Fruit fly (Drosophila melanogaster) whole organism, embryonic: ENCODE measurements around the gene CG15362.

Source experiments
- Atf6 ChIP-seq: fragments of 200-800 bp; sonication (Bioruptor generic); IDR thresholded peaks from 2 replicates; pipeline ENCODE4 v1.3.6; 2022; ENCODE audit warnings: missing biosample characterization, missing genetic modification characterization
- B-H1 ChIP-seq: fragments of 200-800 bp; sonication (Bioruptor generic); IDR thresholded peaks from 3 replicates; pipeline ENCODE4 v1.3.6; 2022; ENCODE audit warnings: missing biosample characterization, missing genetic modification characterization
- CG10321 ChIP-seq: fragments of 200-800 bp; sonication (Bioruptor generic); IDR thresholded peaks from 2 replicates; pipeline ENCODE4 v1.3.6; 2022; ENCODE audit warnings: missing biosample characterization, missing genetic modification characterization
- CG13894 ChIP-seq: fragments of 200-800 bp; sonication (Bioruptor generic); optimal IDR thresholded peaks from 3 replicates; lab custom pipeline; 2018; ENCODE audit warnings: missing biosample characterization, mild to moderate bottlenecking, missing genetic modification characterization, moderate library complexity
- CG14050 ChIP-seq: fragments of 200-800 bp; sonication (Bioruptor generic); IDR thresholded peaks from 3 replicates; pipeline ENCODE4 v1.3.6; 2022; ENCODE audit warnings: missing biosample characterization, missing genetic modification characterization
- CG17186 ChIP-seq: fragments of 200-800 bp; sonication (Bioruptor generic); optimal IDR thresholded peaks from 3 replicates; lab custom pipeline; 2017; ENCODE audit warnings: missing biosample characterization, missing genetic modification reagents, missing genetic modification characterization
- CG34376 ChIP-seq: fragments of 200-800 bp; sonication (Bioruptor generic); optimal IDR thresholded peaks from 2 replicates; lab custom pipeline; 2018; ENCODE audit warnings: missing biosample characterization, mild to moderate bottlenecking, missing genetic modification characterization
- CG7372 ChIP-seq: fragments of 200-800 bp; sonication (Bioruptor generic); IDR thresholded peaks from 2 replicates; pipeline ENCODE4 v1.3.6; 2022; ENCODE audit warnings: missing biosample characterization, missing genetic modification characterization
- CG7928 ChIP-seq: fragments of 200-800 bp; sonication (Bioruptor generic); optimal IDR thresholded peaks from 2 replicates; lab custom pipeline; 2017; ENCODE audit warnings: missing biosample characterization, mild to moderate bottlenecking, missing genetic modification characterization
- CG8359 ChIP-seq: fragments of 200-800 bp; sonication (Bioruptor generic); optimal IDR thresholded peaks from 2 replicates; lab custom pipeline; 2017; ENCODE audit warnings: missing biosample characterization, mild to moderate bottlenecking, missing genetic modification characterization, borderline replicate concordance
- CG9609 ChIP-seq: fragments of 200-800 bp; sonication (Bioruptor generic); optimal IDR thresholded peaks from 3 replicates; lab custom pipeline; 2016; ENCODE audit warnings: missing biosample characterization, missing genetic modification characterization
- CHES-1-like ChIP-seq: fragments of 200-800 bp; sonication (Bioruptor generic); optimal IDR thresholded peaks from 2 replicates; lab custom pipeline; 2016; ENCODE audit warnings: missing biosample characterization, missing genetic modification characterization
- CkIIα-i1 ChIP-seq: fragments of 200-800 bp; sonication (Bioruptor generic); IDR thresholded peaks from 2 replicates; pipeline ENCODE4 v1.3.6; 2022; ENCODE audit warnings: missing biosample characterization, missing genetic modification characterization
- CoRest ChIP-seq: fragments of 200-800 bp; sonication (Bioruptor generic); optimal IDR thresholded peaks from 3 replicates; lab custom pipeline; 2018; ENCODE audit warnings: missing biosample characterization, mild to moderate bottlenecking, missing genetic modification characterization, moderate library complexity
- Dbx ChIP-seq: fragments of 200-800 bp; sonication (Bioruptor generic); IDR thresholded peaks from 3 replicates; pipeline ENCODE4 v1.3.6; 2022; ENCODE audit warnings: missing biosample characterization, missing genetic modification characterization
- Dek ChIP-seq: fragments of 200-800 bp; sonication (Bioruptor generic); optimal IDR thresholded peaks from 3 replicates; lab custom pipeline; 2019; ENCODE audit warnings: missing biosample characterization, mild to moderate bottlenecking, missing genetic modification characterization, moderate library complexity
- Fer3 ChIP-seq: fragments of 200-800 bp; sonication (Bioruptor generic); optimal IDR thresholded peaks from 2 replicates; lab custom pipeline; 2018; ENCODE audit warnings: missing biosample characterization, mild to moderate bottlenecking, missing genetic modification characterization, moderate library complexity
- H2.0 ChIP-seq: fragments of 200-800 bp; sonication (Bioruptor generic); IDR thresholded peaks from 2 replicates; pipeline ENCODE4 v1.3.6; 2022; ENCODE audit warnings: missing biosample characterization, missing genetic modification characterization
- HHEX ChIP-seq: fragments of 200-800 bp; sonication (Bioruptor generic); optimal IDR thresholded peaks from 3 replicates; lab custom pipeline; 2017; ENCODE audit warnings: missing biosample characterization, mild to moderate bottlenecking, missing genetic modification characterization, missing genetic modification reagents
- Hmx ChIP-seq: fragments of 200-800 bp; sonication (Bioruptor generic); optimal IDR thresholded peaks from 2 replicates; lab custom pipeline; 2016; ENCODE audit warnings: missing biosample characterization, missing genetic modification characterization
- Hr39 ChIP-seq: fragments of >200 bp; optimal IDR thresholded peaks from 2 replicates; lab custom pipeline; 2017
- Lim3 ChIP-seq: fragments of 200-800 bp; sonication (Bioruptor generic); IDR thresholded peaks from 2 replicates; pipeline ENCODE4 v1.3.6; 2022; ENCODE audit warnings: missing biosample characterization, missing genetic modification characterization
- MTF-1 ChIP-seq: fragments of 200-800 bp; sonication (Bioruptor generic); optimal IDR thresholded peaks from 2 replicates; lab custom pipeline; 2018; ENCODE audit warnings: missing biosample characterization, mild to moderate bottlenecking, missing genetic modification characterization, borderline replicate concordance
- Ravus ChIP-seq: fragments of 200-800 bp; sonication (Bioruptor generic); IDR thresholded peaks from 2 replicates; pipeline ENCODE4 v1.3.6; 2022; ENCODE audit warnings: missing biosample characterization, missing genetic modification characterization
- Scr ChIP-seq: fragments of 200-800 bp; sonication (Bioruptor generic); IDR thresholded peaks from 2 replicates; pipeline ENCODE4 v1.3.6; 2022; ENCODE audit warnings: missing biosample characterization, missing genetic modification characterization; ENCODE audit not compliant: partially characterized antibody
- Taf1 ChIP-seq: fragments of 200-800 bp; sonication (Bioruptor generic); IDR thresholded peaks from 2 replicates; pipeline ENCODE4 v1.3.6; 2022; ENCODE audit warnings: missing biosample characterization, missing genetic modification characterization
- Tbp ChIP-seq: fragments of >200 bp; optimal IDR thresholded peaks from 2 replicates; lab custom pipeline; 2018; ENCODE audit warnings: missing biosample characterization, missing genetic modification characterization
- Xbp1 ChIP-seq: fragments of 200-800 bp; sonication (Bioruptor generic); optimal IDR thresholded peaks from 3 replicates; lab custom pipeline; 2016; ENCODE audit warnings: missing biosample characterization, mild to moderate bottlenecking, missing genetic modification characterization
- al ChIP-seq: fragments of 200-800 bp; sonication (Bioruptor generic); IDR thresholded peaks from 2 replicates; pipeline ENCODE4 v1.3.6; 2022; ENCODE audit warnings: missing biosample characterization, missing genetic modification characterization
- ara ChIP-seq: fragments of 200-800 bp; sonication (Bioruptor generic); IDR thresholded peaks from 2 replicates; pipeline ENCODE4 v1.3.6; 2022; ENCODE audit warnings: missing biosample characterization, missing genetic modification characterization
- bab2 ChIP-seq: fragments of 200-800 bp; sonication (Bioruptor generic); optimal IDR thresholded peaks from 2 replicates; lab custom pipeline; 2016; ENCODE audit warnings: missing biosample characterization, missing genetic modification characterization
- bigmax ChIP-seq: fragments of 200-800 bp; sonication (Bioruptor generic); optimal IDR thresholded peaks from 2 replicates; lab custom pipeline; 2018; ENCODE audit warnings: missing biosample characterization, mild to moderate bottlenecking, missing genetic modification characterization
- crc ChIP-seq: fragments of 200-800 bp; sonication (Bioruptor generic); optimal IDR thresholded peaks from 2 replicates; lab custom pipeline; 2016; ENCODE audit warnings: missing biosample characterization, missing genetic modification characterization
- disco-r ChIP-seq: fragments of 200-800 bp; sonication (Bioruptor generic); optimal IDR thresholded peaks from 2 replicates; lab custom pipeline; 2016; ENCODE audit warnings: missing biosample characterization, missing genetic modification characterization
- emc ChIP-seq: fragments of 200-800 bp; sonication (Bioruptor generic); optimal IDR thresholded peaks from 2 replicates; lab custom pipeline; 2016; ENCODE audit warnings: missing biosample characterization, missing genetic modification characterization
- ems ChIP-seq: fragments of 200-800 bp; sonication (Bioruptor generic); optimal IDR thresholded peaks from 3 replicates; lab custom pipeline; 2016; ENCODE audit warnings: missing biosample characterization, missing genetic modification characterization
- fd102C ChIP-seq: fragments of 200-800 bp; sonication (Bioruptor generic); optimal IDR thresholded peaks from 2 replicates; lab custom pipeline; 2018; ENCODE audit warnings: missing biosample characterization, mild to moderate bottlenecking, missing genetic modification characterization, moderate library complexity
- gro ChIP-seq: fragments of 200-800 bp; sonication (Bioruptor generic); optimal IDR thresholded peaks from 2 replicates; lab custom pipeline; 2016; ENCODE audit warnings: missing biosample characterization, missing genetic modification characterization
- hth ChIP-seq: fragments of >200 bp; optimal IDR thresholded peaks from 2 replicates; lab custom pipeline; 2017; ENCODE audit warnings: inconsistent platforms
- kay ChIP-seq: fragments of 200-800 bp; sonication (Bioruptor generic); optimal IDR thresholded peaks from 2 replicates; lab custom pipeline; 2016; ENCODE audit warnings: missing biosample characterization, missing genetic modification characterization
- mld ChIP-seq: fragments of 200-800 bp; sonication (Bioruptor generic); IDR thresholded peaks from 3 replicates; pipeline ENCODE4 v1.3.6; 2022; ENCODE audit warnings: missing biosample characterization, missing genetic modification characterization; ENCODE audit not compliant: partially characterized antibody
- nerfin-2 ChIP-seq: fragments of 200-800 bp; sonication (Bioruptor generic); IDR thresholded peaks from 2 replicates; pipeline ENCODE4 v1.3.6; 2022; ENCODE audit warnings: missing biosample characterization, missing genetic modification characterization; ENCODE audit not compliant: partially characterized antibody
- onecut ChIP-seq: fragments of 200-800 bp; sonication (Bioruptor generic); IDR thresholded peaks from 2 replicates; pipeline ENCODE4 v1.3.6; 2022; ENCODE audit warnings: missing biosample characterization, missing genetic modification characterization
- pan ChIP-seq, 4 experiments: fragments of >200 bp in 3 of 4; fragments of 200-800 bp in 1 of 4; sonication (Bioruptor generic) in 1 of 4; optimal IDR thresholded peaks in 3 of 4; IDR thresholded peaks in 1 of 4; 2 replicates each; pipeline versions ENCODE4 v1.3.6 to Lab custom; 2017 to 2022; ENCODE audit warnings: missing biosample characterization in 2 of 4, missing genetic modification characterization in 2 of 4, mixed read lengths in 1 of 4
- peb ChIP-seq: fragments of 200-800 bp; sonication (Bioruptor generic); IDR thresholded peaks from 2 replicates; pipeline ENCODE4 v1.3.6; 2022; ENCODE audit warnings: missing biosample characterization, missing genetic modification characterization
- pnt ChIP-seq: fragments of 200-800 bp; sonication (Bioruptor generic); optimal IDR thresholded peaks from 3 replicates; lab custom pipeline; 2016; ENCODE audit warnings: missing biosample characterization, missing genetic modification characterization
- tgo ChIP-seq: fragments of 200-800 bp; sonication (Bioruptor generic); IDR thresholded peaks from 3 replicates; pipeline ENCODE4 v1.3.6; 2022; ENCODE audit warnings: missing biosample characterization, missing genetic modification characterization
- trem ChIP-seq: fragments of 200-800 bp; optimal IDR thresholded peaks from 3 replicates; lab custom pipeline; 2019; ENCODE audit warnings: missing biosample characterization, mild to moderate bottlenecking, missing genetic modification characterization, moderate library complexity
- vfl ChIP-seq: fragments of 200-800 bp; sonication (Bioruptor generic); optimal IDR thresholded peaks from 2 replicates; lab custom pipeline; 2016; ENCODE audit warnings: missing biosample characterization, missing genetic modification characterization
- zfh1 ChIP-seq: fragments of 200-800 bp; sonication (Bioruptor generic); IDR thresholded peaks from 3 replicates; pipeline ENCODE4 v1.3.6; 2022; ENCODE audit warnings: missing biosample characterization, missing genetic modification characterization
- zfh2 ChIP-seq: fragments of 200-800 bp; sonication (Bioruptor generic); optimal IDR thresholded peaks from 2 replicates; lab custom pipeline; 2016; ENCODE audit warnings: missing biosample characterization, missing genetic modification characterization

CG15362 gene

DNA sequence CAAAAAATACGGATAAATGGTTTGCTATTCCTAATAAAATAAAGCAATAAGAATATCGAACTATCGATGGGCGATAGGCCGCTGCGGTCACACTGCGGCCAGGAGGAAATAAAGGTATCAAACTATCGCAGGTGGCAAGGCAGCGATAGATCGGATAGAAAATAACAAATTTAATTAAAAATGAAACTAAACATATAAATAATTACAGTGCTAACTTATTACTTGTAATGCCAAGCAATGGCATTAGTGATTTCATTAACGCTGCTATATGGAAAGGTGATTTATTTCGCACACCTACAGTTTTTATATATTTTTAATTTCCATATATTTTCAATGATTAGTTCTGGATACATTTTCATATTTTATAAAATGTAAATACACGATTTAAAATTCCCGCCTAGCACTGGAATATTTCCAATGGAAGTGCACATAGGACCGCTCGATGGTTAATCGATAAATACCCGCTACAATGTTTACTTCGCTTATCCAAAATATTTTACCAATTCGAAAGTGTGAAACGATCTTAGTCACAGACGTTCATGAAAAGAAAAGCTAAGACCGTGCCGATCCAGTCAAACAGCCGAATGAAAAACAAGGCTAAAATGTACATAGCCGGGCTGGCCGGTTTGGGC, at the start of gene CG15362, which contains the start of gene CG15356 (continued):
- TF ChIP-seq nerfin-2 (GFP tag; lab: Robert Waterston, UW) (peak; percentile 99), zfh2 (GFP tag; lab: Kevin White, UChicago) (peak; percentile 43), trem (peak; percentile 48), CHES-1-like (GFP tag; lab: Kevin White, UChicago) (no peak), Xbp1 (peak; percentile 42), CG14050 (no peak), gro (GFP tag; lab: Kevin White, UChicago) (peak; percentile 9), crc (GFP tag; lab: Kevin White, UChicago) (no peak), Dek (tag; lab: Kevin White, UChicago) (peak; percentile 62), Fer3 (tag; lab: Kevin White, UChicago) (peak; percentile 29), CG17186 (GFP tag; lab: Kevin White, UChicago) (peak; percentile 8), disco-r (GFP tag; lab: Kevin White, UChicago) (no peak), ara (GFP tag; lab: Robert Waterston, UW) (no peak), zfh1 (GFP tag; lab: Robert Waterston, UW) (no peak), Ravus (no peak), Atf6 (GFP tag; lab: Robert Waterston, UW) (no peak), onecut (GFP tag; lab: Robert Waterston, UW) (no peak), pnt (GFP tag; lab: Kevin White, UChicago) (no peak), mld (GFP tag; lab: Robert Waterston, UW) (peak; percentile 98), CoRest (tag; lab: Kevin White, UChicago) (peak; percentile 46), H2.0 (GFP tag; lab: Robert Waterston, UW) (no peak), Lim3 (no peak), CG10321 (GFP tag; lab: Robert Waterston, UW) (no peak), MTF-1 (no peak), Hmx (peak; percentile 22), bab2 (GFP tag; lab: Kevin White, UChicago) (no peak), HHEX (GFP tag; lab: Kevin White, UChicago) (peak; percentile 21), fd102C (no peak), Hr39 (lab: Kevin White, UChicago) (no peak), CG7928 (no peak), bigmax (GFP tag; lab: Kevin White, UChicago) (no peak), CkIIα-i1 (GFP tag; lab: Robert Waterston, UW) (no peak), CG9609 (GFP tag; lab: Kevin White, UChicago) (no peak), Tbp (GFP tag; lab: Kevin White, UChicago) (no peak), CG34376 (peak; percentile 22), Scr (peak; percentile 99), B-H1 (GFP tag; lab: Robert Waterston, UW) (peak; percentile 12; the same call in 1 of the 3 replicates), pan (optimal IDR thresholded peaks at IDR 0.05; lab: Kevin White, UChicago) (no peak), pan (GFP tag; optimal IDR thresholded peaks at IDR 0.05 in 1 of 2, IDR thresholded peaks at IDR 0.05 in 1 of 2) (peak in 1 of 2 experiments; percentile 60), Taf1 (GFP tag; lab: Robert Waterston, UW) (no peak), tgo (GFP tag; lab: Robert Waterston, UW) (no peak), CG13894 (tag; lab: Kevin White, UChicago) (no peak), ems (GFP tag; lab: Kevin White, UChicago) (peak; percentile 6), hth (no peak), al (GFP tag; lab: Robert Waterston, UW) (no peak), emc (GFP tag; lab: Kevin White, UChicago) (no peak), CG8359 (GFP tag; lab: Kevin White, UChicago) (no peak), CG7372 (no peak), kay (GFP tag; lab: Kevin White, UChicago) (no peak), Dbx (GFP tag; lab: Robert Waterston, UW) (peak; percentile 66; the same call in 2 of the 3 replicates), peb (GFP tag; lab: Robert Waterston, UW) (no peak), vfl (GFP tag; lab: Kevin White, UChicago) (peak; percentile 15)
